Fruit fly (Drosophila melanogaster): ENCODE measurements around the gene kairos.

- TF ChIP-seq gl (tag; optimal IDR thresholded peaks at IDR 0.05) (peak; percentile 24), CG13204 (GFP tag; optimal IDR thresholded peaks at IDR 0.05) (no peak), CG14655 (GFP tag; optimal IDR thresholded peaks at IDR 0.05) (peak; percentile 57), D1 (tag; optimal IDR thresholded peaks at IDR 0.05) (no peak), CG10348 (GFP tag; IDR thresholded peaks at IDR 0.05) (peak; percentile 42; the same call in 1 of the 2 replicates), Ets98B (GFP tag; IDR thresholded peaks at IDR 0.05) (peak; percentile 70)
These were observed 11.1 kb upstream of the kairos start for dm6 chrX:18366851-18367649.

Measured in whole organism, pupa.